Fruit fly (Drosophila melanogaster) S2 (cell line): ENCODE data around the gene AP-1gamma.

ENCODE experiments used
- CG8478 ChIP-seq: fragments of >200 bp; optimal IDR thresholded peaks from 2 replicates; lab custom pipeline; 2018
- CTCF ChIP-seq, 2 experiments: fragments of >200 bp; optimal IDR thresholded peaks; 2 replicates each; lab custom pipeline; 2018

- no peak for TF ChIP-seq CG8478 (lab: Kevin White, UChicago)
- TF ChIP-seq CTCF (optimal IDR thresholded peaks at IDR 0.05; lab: Kevin White, UChicago), result peak; percentile 85 to 89
Observed at dm6 chrX:9152127-9152598, 43.7 kb downstream of the AP-1gamma start.
